Worm (Caenorhabditis elegans): ENCODE results near the gene ceh-10.

ceh-10 gene

ce11 chrIII:5798747-5799146 is at the start of gene ceh-10:
Gene ceh-10 (plus strand): TSS chrIII:5799047.
- TF ChIP-seq him-1 (tag; optimal IDR thresholded peaks at IDR 0.05) (no peak), dao-5 (tag; optimal IDR thresholded peaks at IDR 0.05) (no peak), W03F9.2 (tag; optimal IDR thresholded peaks at IDR 0.05) (no peak)

ce11 chrIII:5750503-5750902 is 48.3 kb upstream of the ceh-10 start:
- TF ChIP-seq W03F9.2 (tag; optimal IDR thresholded peaks at IDR 0.05) (no peak), him-1 (tag; optimal IDR thresholded peaks at IDR 0.05) (no peak), dao-5 (tag; optimal IDR thresholded peaks at IDR 0.05) (no peak)

- TF ChIP-seq him-1 (tag; optimal IDR thresholded peaks at IDR 0.05) (peak; percentile 41), dao-5 (tag; optimal IDR thresholded peaks at IDR 0.05) (no peak)
Measured at ce11 chrIII:5755204-5755603, 43.6 kb upstream of the ceh-10 start, which contains the start of gene ida-1. Gene ida-1 (plus strand): TSS chrIII:5755539.

ce11 chrIII:5757492-5758045 is 41.3 kb upstream of the ceh-10 start:
- TF ChIP-seq him-1 (tag; optimal IDR thresholded peaks at IDR 0.05) (no peak), W03F9.2 (tag; optimal IDR thresholded peaks at IDR 0.05) (no peak), dao-5 (tag; optimal IDR thresholded peaks at IDR 0.05) (no peak)

- TF ChIP-seq W03F9.2 (tag; optimal IDR thresholded peaks at IDR 0.05) (peak; percentile 5), dao-5 (tag; optimal IDR thresholded peaks at IDR 0.05) (no peak), him-1 (tag; optimal IDR thresholded peaks at IDR 0.05) (peak; percentile 64)
Measured at ce11 chrIII:5758519-5759099, 40.2 kb upstream of the ceh-10 start.

ce11 chrIII:5760721-5761120 is 38.1 kb upstream of the ceh-10 start:
- TF ChIP-seq him-1 (tag; optimal IDR thresholded peaks at IDR 0.05) (no peak), W03F9.2 (tag; optimal IDR thresholded peaks at IDR 0.05) (no peak), dao-5 (tag; optimal IDR thresholded peaks at IDR 0.05) (no peak)

ce11 chrIII:5761886-5762285 is 37.0 kb upstream of the ceh-10 start:
- no peak for TF ChIP-seq him-1 (tag; optimal IDR thresholded peaks at IDR 0.05)
- TF ChIP-seq dao-5 (tag; optimal IDR thresholded peaks at IDR 0.05), result no peak
- TF ChIP-seq W03F9.2 (tag; optimal IDR thresholded peaks at IDR 0.05), result no peak

- no peak for TF ChIP-seq W03F9.2 (tag; optimal IDR thresholded peaks at IDR 0.05)
- TF ChIP-seq him-1 (tag; optimal IDR thresholded peaks at IDR 0.05), result no peak
- no peak for TF ChIP-seq dao-5 (tag; optimal IDR thresholded peaks at IDR 0.05)
Measured at ce11 chrIII:5763988-5764387, 34.9 kb upstream of the ceh-10 start.

ce11 chrIII:5769726-5770235 is 29.1 kb upstream of the ceh-10 start, which contains the start of gene cutl-23:
Gene cutl-23 (plus strand): TSS chrIII:5770185.
- TF ChIP-seq dao-5 (tag; optimal IDR thresholded peaks at IDR 0.05) (no peak), him-1 (tag; optimal IDR thresholded peaks at IDR 0.05) (no peak), W03F9.2 (tag; optimal IDR thresholded peaks at IDR 0.05) (no peak)

- no peak for TF ChIP-seq dao-5 (tag; optimal IDR thresholded peaks at IDR 0.05)
- TF ChIP-seq him-1 (tag; optimal IDR thresholded peaks at IDR 0.05), result no peak
- no peak for TF ChIP-seq W03F9.2 (tag; optimal IDR thresholded peaks at IDR 0.05)
Measured at ce11 chrIII:5782080-5782479, 16.8 kb upstream of the ceh-10 start.

- peak; percentile 15 for TF ChIP-seq him-1 (tag; optimal IDR thresholded peaks at IDR 0.05)
- TF ChIP-seq W03F9.2 (tag; optimal IDR thresholded peaks at IDR 0.05), result peak; percentile 3
- no peak for TF ChIP-seq dao-5 (tag; optimal IDR thresholded peaks at IDR 0.05)
Measured at ce11 chrIII:5785273-5785929, 13.4 kb upstream of the ceh-10 start, which contains the start of gene Y37B11A.3. Gene Y37B11A.3 (minus strand): TSS chrIII:5785323.

- TF ChIP-seq W03F9.2 (tag; optimal IDR thresholded peaks at IDR 0.05) (no peak), dao-5 (tag; optimal IDR thresholded peaks at IDR 0.05) (no peak), him-1 (tag; optimal IDR thresholded peaks at IDR 0.05) (no peak)
Measured at ce11 chrIII:5790550-5790949, 8.3 kb upstream of the ceh-10 start, which contains the start of gene rev-3. Gene rev-3 (minus strand): TSS chrIII:5790650.

ce11 chrIII:5794982-5795381 is 3.9 kb upstream of the ceh-10 start:
- TF ChIP-seq dao-5 (tag; optimal IDR thresholded peaks at IDR 0.05) (no peak), him-1 (tag; optimal IDR thresholded peaks at IDR 0.05) (no peak), W03F9.2 (tag; optimal IDR thresholded peaks at IDR 0.05) (no peak)

- TF ChIP-seq W03F9.2 (tag; optimal IDR thresholded peaks at IDR 0.05) (peak; percentile 42), him-1 (tag; optimal IDR thresholded peaks at IDR 0.05) (no peak)
Measured at ce11 chrIII:5802971-5803370, 4.1 kb downstream of the ceh-10 start, which contains the start of the genes polq-1 and him-10. Gene polq-1 (minus strand): TSS chrIII:5803160. Gene him-10 (plus strand): TSS chrIII:5803260.

All from whole organism, L4/young adult.